Comparison of ENCODE assay signal across 4 worm cellular contexts in the genomic region with DNA sequence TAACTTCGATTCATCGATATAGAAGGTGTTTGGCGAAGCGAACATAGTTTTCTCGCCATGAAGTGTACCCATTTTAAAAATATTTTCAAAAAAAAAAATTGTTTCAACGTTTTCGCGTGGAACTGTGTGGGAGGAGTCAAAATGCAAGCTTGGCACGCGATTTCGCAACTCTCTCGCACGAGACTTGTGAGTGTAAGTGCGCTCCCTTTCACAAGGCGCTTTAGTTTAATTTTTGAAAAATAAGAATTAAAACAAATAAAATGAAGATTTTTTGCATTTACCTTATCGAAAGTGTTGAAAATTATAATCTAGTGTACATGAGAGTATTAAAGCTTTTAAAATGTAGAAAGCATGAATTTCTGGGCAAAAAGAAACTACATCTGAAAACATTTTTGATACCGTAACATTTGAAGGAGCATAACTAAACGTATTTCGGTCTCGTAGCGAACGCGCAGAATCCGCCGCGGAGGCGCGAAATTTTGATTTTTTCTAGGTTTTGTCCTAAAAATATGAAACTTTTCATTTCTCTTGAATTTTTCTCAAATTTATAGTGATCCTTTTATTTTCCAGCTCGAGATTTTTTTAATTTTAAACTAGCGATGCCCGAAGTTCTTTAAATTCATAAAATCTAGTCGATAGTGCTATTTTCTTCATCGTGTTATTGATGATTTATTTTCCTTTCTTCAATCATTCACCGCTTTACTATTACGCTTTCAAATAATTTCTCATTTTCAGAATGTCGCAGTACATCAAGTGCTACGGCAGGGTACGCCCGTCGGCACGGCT.
TF ChIP-seq lines count a peak whose summit lies in the region.

A gene (minus strand): TSS at position 105 of the 786 bp plus-strand sequence.
A gene (plus strand): TSS at position 736 of the 786 bp plus-strand sequence.

TF ChIP-seq in whole organism, L2 larva, 48 proteins besides CTCF, POLR2A, EP300 and RAD21 (continued from another document):
- TF ChIP-seq R02D3.7 (tag; optimal IDR thresholded peaks at IDR 0.05; lab: Kevin White, UChicago) (peak; percentile 18), C34F6.9 (tag; optimal IDR thresholded peaks at IDR 0.05; lab: Kevin White, UChicago) (peak; percentile 88), nhr-10 (tag; optimal IDR thresholded peaks at IDR 0.05; lab: Kevin White, UChicago) (no peak), gmeb-1 (tag; optimal IDR thresholded peaks at IDR 0.05; lab: Kevin White, UChicago) (peak; percentile 96), mdl-1 (tag; optimal IDR thresholded peaks at IDR 0.05; lab: Kevin White, UChicago) (no peak), snpc-4 (tag; optimal IDR thresholded peaks at IDR 0.05; lab: Kevin White, UChicago) (peak; percentile 61), mbf-1 (tag; optimal IDR thresholded peaks at IDR 0.05; lab: Kevin White, UChicago) (no peak), unc-55 (GFP tag; optimal IDR thresholded peaks at IDR 0.05; lab: Kevin White, UChicago) (peak; percentile 97), nhr-21 (tag; optimal IDR thresholded peaks at IDR 0.05; lab: Kevin White, UChicago) (peak; percentile 72), lsy-2 (tag; optimal IDR thresholded peaks at IDR 0.05; lab: Kevin White, UChicago) (peak; percentile 70 to 91), nhr-12 (tag; optimal IDR thresholded peaks at IDR 0.05; lab: Kevin White, UChicago) (no peak), nhr-129 (tag; optimal IDR thresholded peaks at IDR 0.05; lab: Kevin White, UChicago) (peak; percentile 85), ceh-16 (tag; optimal IDR thresholded peaks at IDR 0.05; lab: Kevin White, UChicago) (peak; percentile 43), nhr-25 (tag; optimal IDR thresholded peaks at IDR 0.05; lab: Kevin White, UChicago) (peak; percentile 78), aly-2 (tag; optimal IDR thresholded peaks at IDR 0.05; lab: Kevin White, UChicago) (no peak), ama-1 (optimal IDR thresholded peaks at IDR 0.05; lab: Kevin White, UChicago) (peak; percentile 35), dmd-4 (tag; optimal IDR thresholded peaks at IDR 0.05; lab: Kevin White, UChicago) (no peak), sem-4 (tag; optimal IDR thresholded peaks at IDR 0.05; lab: Kevin White, UChicago) (peak; percentile 76), Y55F3AM.14 (GFP tag; optimal IDR thresholded peaks at IDR 0.05; lab: Kevin White, UChicago) (no peak), elt-1 (tag; optimal IDR thresholded peaks at IDR 0.05; lab: Kevin White, UChicago) (no peak), sma-9 (GFP tag; optimal IDR thresholded peaks at IDR 0.05; lab: Kevin White, UChicago) (peak; percentile 80), sma-9 (tag; optimal IDR thresholded peaks at IDR 0.05; lab: Kevin White, UChicago) (no peak), blmp-1 (tag; optimal IDR thresholded peaks at IDR 0.05; lab: Kevin White, UChicago; ENCODE audit: insufficient read depth) (peak; percentile 45), alr-1 (tag; optimal IDR thresholded peaks at IDR 0.05; lab: Kevin White, UChicago) (no peak), nhr-77 (tag; optimal IDR thresholded peaks at IDR 0.05; lab: Kevin White, UChicago) (no peak), nhr-11 (tag; optimal IDR thresholded peaks at IDR 0.05; lab: Kevin White, UChicago) (no peak), peb-1 (tag; optimal IDR thresholded peaks at IDR 0.05; lab: Kevin White, UChicago) (no peak), elt-3 (tag; optimal IDR thresholded peaks at IDR 0.05; lab: Kevin White, UChicago) (no peak)

TF ChIP-seq in whole organism, L4 larva, 104 proteins besides CTCF, POLR2A, EP300 and RAD21 (continued from another document and continues in another):
- peak; percentile 59; the same call in 1 of the 2 replicates for TF ChIP-seq pha-4 (GFP tag; IDR thresholded peaks at IDR 0.05; lab: Robert Waterston, UW)
- TF ChIP-seq pha-4 (tag; optimal IDR thresholded peaks at IDR 0.05; lab: Kevin White, UChicago) = peak; percentile 50
- TF ChIP-seq ZK337.2 (GFP tag; IDR thresholded peaks at IDR 0.05; lab: Robert Waterston, UW) = no peak
- TF ChIP-seq sdz-12 (GFP tag; optimal IDR thresholded peaks at IDR 0.05; lab: Kevin White, UChicago) = no peak
- TF ChIP-seq madf-5 (GFP tag; IDR thresholded peaks at IDR 0.05; lab: Robert Waterston, UW) = no peak
- no peak for TF ChIP-seq snpc-4 (tag; optimal IDR thresholded peaks at IDR 0.05; lab: Kevin White, UChicago)
- TF ChIP-seq D1046.2 (GFP tag; IDR thresholded peaks at IDR 0.05; lab: Robert Waterston, UW) = no peak
- peak in 1 of 2 experiments; percentile 67 for TF ChIP-seq mdl-1 (tag; optimal IDR thresholded peaks at IDR 0.05; lab: Kevin White, UChicago)
- TF ChIP-seq mxl-3 (GFP tag; optimal IDR thresholded peaks at IDR 0.05; lab: Kevin White, UChicago) = peak; percentile 30
- TF ChIP-seq spr-3 (GFP tag; optimal IDR thresholded peaks at IDR 0.05; lab: Kevin White, UChicago) = no peak
- no peak for TF ChIP-seq gei-8 (GFP tag; optimal IDR thresholded peaks at IDR 0.05; lab: Kevin White, UChicago)
- TF ChIP-seq spr-1 (tag; optimal IDR thresholded peaks at IDR 0.05; lab: Kevin White, UChicago) = peak; percentile 62
- no peak for TF ChIP-seq ztf-11 (tag; optimal IDR thresholded peaks at IDR 0.05; lab: Kevin White, UChicago)
- TF ChIP-seq mep-1 (tag; optimal IDR thresholded peaks at IDR 0.05; lab: Kevin White, UChicago) = peak; percentile 83
- no peak for TF ChIP-seq ceh-32 (tag; optimal IDR thresholded peaks at IDR 0.05; lab: Kevin White, UChicago; ENCODE audit: poor library complexity)
- no peak for TF ChIP-seq ceh-62 (tag; optimal IDR thresholded peaks at IDR 0.05; lab: Kevin White, UChicago)
- no peak for TF ChIP-seq lir-3 (tag; optimal IDR thresholded peaks at IDR 0.05; lab: Kevin White, UChicago)
- no peak for TF ChIP-seq aly-2 (tag; optimal IDR thresholded peaks at IDR 0.05; lab: Kevin White, UChicago)
- no peak for TF ChIP-seq ZK546.5 (tag; optimal IDR thresholded peaks at IDR 0.05; lab: Kevin White, UChicago)
- TF ChIP-seq unc-62 (GFP tag; optimal IDR thresholded peaks at IDR 0.05 in 1 of 2; lab: Kevin White, UChicago) = no peak
- no peak for TF ChIP-seq unc-62 (tag; optimal IDR thresholded peaks at IDR 0.05; lab: Kevin White, UChicago)
- peak; percentile 94 for TF ChIP-seq lin-38 (GFP tag; IDR thresholded peaks at IDR 0.05; lab: Robert Waterston, UW)
- peak; percentile 20 for TF ChIP-seq nhr-11 (tag; optimal IDR thresholded peaks at IDR 0.05; lab: Kevin White, UChicago)
- no peak for TF ChIP-seq daf-19 (GFP tag; conservative IDR thresholded peaks at IDR 0.05; lab: Robert Waterston, UW)
- TF ChIP-seq hif-1 (tag; optimal IDR thresholded peaks at IDR 0.05; lab: Kevin White, UChicago) = peak in 1 of 2 experiments; percentile 53
- no peak for TF ChIP-seq lin-39 (tag; optimal IDR thresholded peaks at IDR 0.05; lab: Kevin White, UChicago)
- TF ChIP-seq nhr-237 (tag; optimal IDR thresholded peaks at IDR 0.05; lab: Kevin White, UChicago) = no peak
- no peak for TF ChIP-seq ceh-44 (GFP tag; IDR thresholded peaks at IDR 0.05; lab: Robert Waterston, UW)
- TF ChIP-seq jun-1 (tag; optimal IDR thresholded peaks at IDR 0.05; lab: Kevin White, UChicago) = no peak
- TF ChIP-seq attf-4 (tag; optimal IDR thresholded peaks at IDR 0.05; lab: Kevin White, UChicago) = no peak
- no peak for TF ChIP-seq nhr-41 (GFP tag; IDR thresholded peaks at IDR 0.05; lab: Robert Waterston, UW)
- TF ChIP-seq saeg-2 (GFP tag; IDR thresholded peaks at IDR 0.05; lab: Robert Waterston, UW) = no peak
- no peak for TF ChIP-seq Y5F2A.4 (GFP tag; optimal IDR thresholded peaks at IDR 0.05; lab: Kevin White, UChicago)
- TF ChIP-seq Y105C5A.15 (GFP tag; IDR thresholded peaks at IDR 0.05; lab: Robert Waterston, UW) = no peak

TF ChIP-seq in whole organism, late embryonic, 69 proteins besides CTCF, POLR2A, EP300 and RAD21 (continued from another document and continues in another):
- TF ChIP-seq rnt-1 (tag; optimal IDR thresholded peaks at IDR 0.05; lab: Kevin White, UChicago) (peak; percentile 8), hlh-8 (tag; optimal IDR thresholded peaks at IDR 0.05; lab: Kevin White, UChicago) (peak; percentile 44), pha-2 (tag; optimal IDR thresholded peaks at IDR 0.05; lab: Kevin White, UChicago) (peak; percentile 52), che-1 (tag; optimal IDR thresholded peaks at IDR 0.05; lab: Kevin White, UChicago) (peak; percentile 47), pax-1 (tag; optimal IDR thresholded peaks at IDR 0.05; lab: Kevin White, UChicago) (peak; percentile 46), ceh-31 (tag; optimal IDR thresholded peaks at IDR 0.05; lab: Kevin White, UChicago) (peak; percentile 71), T23F11.4 (GFP tag; optimal IDR thresholded peaks at IDR 0.05; lab: Kevin White, UChicago) (no peak), Y22D7AL.16 (tag; optimal IDR thresholded peaks at IDR 0.05; lab: Kevin White, UChicago) (peak; percentile 22), ahr-1 (tag; optimal IDR thresholded peaks at IDR 0.05; lab: Kevin White, UChicago) (peak; percentile 47), ets-4 (tag; optimal IDR thresholded peaks at IDR 0.05; lab: Kevin White, UChicago) (peak; percentile 24), zip-5 (tag; optimal IDR thresholded peaks at IDR 0.05; lab: Kevin White, UChicago) (peak; percentile 18), unc-55 (GFP tag; optimal IDR thresholded peaks at IDR 0.05; lab: Kevin White, UChicago) (no peak), C38D4.7 (GFP tag; optimal IDR thresholded peaks at IDR 0.05; lab: Kevin White, UChicago) (peak; percentile 24), ceh-2 (tag; optimal IDR thresholded peaks at IDR 0.05; lab: Kevin White, UChicago) (peak; percentile 77), syd-9 (tag; optimal IDR thresholded peaks at IDR 0.05; lab: Kevin White, UChicago) (no peak), fax-1 (tag; optimal IDR thresholded peaks at IDR 0.05; lab: Kevin White, UChicago) (peak; percentile 46), sox-4 (tag; optimal IDR thresholded peaks at IDR 0.05; lab: Kevin White, UChicago) (peak; percentile 67), hlh-13 (GFP tag; optimal IDR thresholded peaks at IDR 0.05; lab: Kevin White, UChicago) (no peak), fkh-6 (tag; optimal IDR thresholded peaks at IDR 0.05; lab: Kevin White, UChicago) (peak; percentile 36), mec-3 (tag; optimal IDR thresholded peaks at IDR 0.05; lab: Kevin White, UChicago; ENCODE audit: borderline replicate concordance) (no peak), odd-2 (tag; optimal IDR thresholded peaks at IDR 0.05; lab: Kevin White, UChicago) (peak; percentile 16), dmd-4 (tag; optimal IDR thresholded peaks at IDR 0.05; lab: Kevin White, UChicago; ENCODE audit: borderline replicate concordance) (no peak), sdc-2 (tag; optimal IDR thresholded peaks at IDR 0.05; lab: Kevin White, UChicago) (peak; percentile 45), nfya-1 (tag; optimal IDR thresholded peaks at IDR 0.05; lab: Kevin White, UChicago) (peak; percentile 76), ceh-22 (tag; optimal IDR thresholded peaks at IDR 0.05; lab: Kevin White, UChicago) (no peak), pat-9 (tag; optimal IDR thresholded peaks at IDR 0.05; lab: Kevin White, UChicago) (peak; percentile 9), tbx-7 (tag; optimal IDR thresholded peaks at IDR 0.05; lab: Kevin White, UChicago) (peak; percentile 11), K09A11.1 (tag; optimal IDR thresholded peaks at IDR 0.05; lab: Kevin White, UChicago; ENCODE audit: insufficient read depth) (peak; percentile 53), tbx-2 (tag; optimal IDR thresholded peaks at IDR 0.05; lab: Kevin White, UChicago) (peak; percentile 72), ceh-34 (tag; optimal IDR thresholded peaks at IDR 0.05; lab: Kevin White, UChicago) (peak; percentile 44), F13H6.1 (tag; optimal IDR thresholded peaks at IDR 0.05; lab: Kevin White, UChicago) (no peak), hlh-30 (tag; optimal IDR thresholded peaks at IDR 0.05; lab: Kevin White, UChicago; ENCODE audit: insufficient read depth) (peak; percentile 71), ceh-30 (tag; optimal IDR thresholded peaks at IDR 0.05; lab: Kevin White, UChicago) (no peak), pag-3 (tag; optimal IDR thresholded peaks at IDR 0.05; lab: Kevin White, UChicago; ENCODE audit: borderline replicate concordance) (no peak)

TF ChIP-seq in whole organism, mixed stage, embryonic, 35 proteins besides CTCF, POLR2A, EP300 and RAD21 (continued from another document):
- TF ChIP-seq elt-3 (tag; optimal IDR thresholded peaks at IDR 0.05; lab: Kevin White, UChicago) = no peak
- peak; percentile 21 for TF ChIP-seq sem-2 (GFP tag; optimal IDR thresholded peaks at IDR 0.05; lab: Kevin White, UChicago)
- no peak for TF ChIP-seq nhr-12 (tag; optimal IDR thresholded peaks at IDR 0.05; lab: Kevin White, UChicago)
- no peak for TF ChIP-seq nhr-28 (tag; optimal IDR thresholded peaks at IDR 0.05; lab: Kevin White, UChicago)
- TF ChIP-seq ceh-83 (GFP tag; optimal IDR thresholded peaks at IDR 0.05; lab: Kevin White, UChicago) = no peak
- no peak for TF ChIP-seq tbx-8 (GFP tag; optimal IDR thresholded peaks at IDR 0.05; lab: Kevin White, UChicago)
- TF ChIP-seq flh-1 (GFP tag; optimal IDR thresholded peaks at IDR 0.05; lab: Kevin White, UChicago) = no peak
- no peak for TF ChIP-seq unc-62 (GFP tag; optimal IDR thresholded peaks at IDR 0.05; lab: Kevin White, UChicago)
- TF ChIP-seq ceh-39 (tag; optimal IDR thresholded peaks at IDR 0.05; lab: Kevin White, UChicago) = peak; percentile 24
- peak; percentile 67 for TF ChIP-seq ces-1 (GFP tag; optimal IDR thresholded peaks at IDR 0.05; lab: Kevin White, UChicago)
